Worm (Caenorhabditis elegans): ENCODE results near the gene sam-10.

DNA sequence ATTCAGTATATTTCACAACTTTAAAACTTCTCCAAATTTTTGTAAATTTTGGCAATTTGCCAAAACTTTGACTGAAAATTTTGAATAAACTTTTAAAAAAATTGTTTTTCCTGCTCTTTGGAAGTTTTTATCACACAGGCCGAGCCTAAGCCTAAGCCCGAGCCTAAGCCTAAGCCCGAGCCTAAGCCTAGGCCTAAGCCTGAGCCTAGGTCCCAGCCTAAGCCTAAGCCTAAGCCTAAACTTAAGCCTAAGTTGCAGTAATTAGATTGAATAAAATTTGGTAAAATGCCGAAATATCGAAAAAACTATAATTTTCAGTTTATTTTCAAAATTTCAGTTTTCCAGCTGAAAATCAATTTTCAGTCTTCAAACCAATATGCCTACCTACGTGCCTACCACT is 46.8 kb downstream of the sam-10 start:
- no peak for TF ChIP-seq lin-15B (tag; optimal IDR thresholded peaks at IDR 0.05)
- no peak for TF ChIP-seq ztf-7 (tag; optimal IDR thresholded peaks at IDR 0.05)
- no peak for TF ChIP-seq mdl-1 (tag; optimal IDR thresholded peaks at IDR 0.05)
- TF ChIP-seq nhr-77 (tag; optimal IDR thresholded peaks at IDR 0.05) = no peak
- TF ChIP-seq snpc-1.2 (GFP tag; IDR thresholded peaks at IDR 0.05) = no peak
- TF ChIP-seq daf-12 (tag; optimal IDR thresholded peaks at IDR 0.05) = no peak
- TF ChIP-seq nhr-25 (tag; optimal IDR thresholded peaks at IDR 0.05; ENCODE audit: borderline replicate concordance, insufficient read depth) = no peak
